Worm (Caenorhabditis elegans) whole organism, L2 larva: ENCODE data around the gene gcy-3.

Source experiments
- C34F6.9 ChIP-seq: fragments of 150-350 bp; optimal IDR thresholded peaks from 2 replicates; lab custom pipeline; 2014; ENCODE audit warnings: missing biosample characterization, missing genetic modification characterization
- F13H6.1 ChIP-seq: sonication (generic microtip); optimal IDR thresholded peaks from 2 replicates; lab custom pipeline; 2016; ENCODE audit warnings: missing genetic modification characterization, missing compliant biosample characterization
- R02D3.7 ChIP-seq: fragments of 150-350 bp; optimal IDR thresholded peaks from 2 replicates; lab custom pipeline; 2014; ENCODE audit warnings: missing biosample characterization, missing genetic modification characterization
- Y55F3AM.14 ChIP-seq: fragments of 200-800 bp; sonication (Bioruptor generic); optimal IDR thresholded peaks from 2 replicates; lab custom pipeline; 2018; ENCODE audit warnings: mild to moderate bottlenecking, missing genetic modification characterization, missing compliant biosample characterization
- ZK546.5 ChIP-seq: sonication (generic microtip); optimal IDR thresholded peaks from 2 replicates; lab custom pipeline; 2017; ENCODE audit warnings: missing biosample characterization, missing genetic modification characterization
- alr-1 ChIP-seq: fragments of 150-350 bp; optimal IDR thresholded peaks from 2 replicates; lab custom pipeline; 2014; ENCODE audit warnings: missing biosample characterization, missing genetic modification characterization
- aly-2 ChIP-seq: fragments of 150-350 bp; optimal IDR thresholded peaks from 2 replicates; lab custom pipeline; 2014; ENCODE audit warnings: missing biosample characterization, missing genetic modification characterization
- ama-1 ChIP-seq: fragments of 150-350 bp; optimal IDR thresholded peaks from 2 replicates; lab custom pipeline; 2018; ENCODE audit warnings: inconsistent platforms
- blmp-1 ChIP-seq: sonication (generic microtip); optimal IDR thresholded peaks from 2 replicates; lab custom pipeline; 2017; ENCODE audit warnings: missing genetic modification characterization, mild to moderate bottlenecking, missing compliant biosample characterization, antibody characterized with exemption, moderate library complexity; ENCODE audit not compliant: insufficient read depth
- ceh-16 ChIP-seq: fragments of 150-350 bp; optimal IDR thresholded peaks from 2 replicates; lab custom pipeline; 2014; ENCODE audit warnings: missing biosample characterization, missing genetic modification characterization
- ceh-82 ChIP-seq: fragments of 150-350 bp; optimal IDR thresholded peaks from 2 replicates; lab custom pipeline; 2014; ENCODE audit warnings: missing biosample characterization, missing genetic modification characterization
- dmd-4 ChIP-seq: sonication (generic microtip); optimal IDR thresholded peaks from 2 replicates; lab custom pipeline; 2017; ENCODE audit warnings: missing biosample characterization, missing genetic modification characterization
- egl-27 ChIP-seq: sonication (generic microtip); optimal IDR thresholded peaks from 3 replicates; lab custom pipeline; 2017; ENCODE audit warnings: missing biosample characterization, missing genetic modification reagents, missing genetic modification characterization
- elt-1 ChIP-seq: fragments of 150-350 bp; optimal IDR thresholded peaks from 2 replicates; lab custom pipeline; 2014; ENCODE audit warnings: missing biosample characterization, missing genetic modification characterization
- elt-3 ChIP-seq: sonication (generic microtip); optimal IDR thresholded peaks from 2 replicates; lab custom pipeline; 2017; ENCODE audit warnings: missing biosample characterization, missing genetic modification characterization
- fos-1 ChIP-seq: fragments of 150-350 bp; optimal IDR thresholded peaks from 2 replicates; lab custom pipeline; 2014; ENCODE audit warnings: missing biosample characterization, missing genetic modification characterization
- gmeb-1 ChIP-seq: fragments of 150-350 bp; optimal IDR thresholded peaks from 2 replicates; lab custom pipeline; 2014; ENCODE audit warnings: missing biosample characterization, missing genetic modification characterization
- lin-11 ChIP-seq: fragments of 150-350 bp; sonication (generic microtip); optimal IDR thresholded peaks from 2 replicates; lab custom pipeline; 2014; ENCODE audit warnings: missing biosample characterization, missing genetic modification characterization, inconsistent platforms, mixed read lengths
- lin-13 ChIP-seq: fragments of 150-350 bp; optimal IDR thresholded peaks from 2 replicates; lab custom pipeline; 2014; ENCODE audit warnings: missing biosample characterization, missing genetic modification reagents, missing genetic modification characterization
- lin-39 ChIP-seq: fragments of 150-350 bp; optimal IDR thresholded peaks from 2 replicates; lab custom pipeline; 2014; ENCODE audit warnings: missing biosample characterization, missing genetic modification reagents, missing genetic modification characterization
- mab-5 ChIP-seq: fragments of 150-350 bp; optimal IDR thresholded peaks from 2 replicates; lab custom pipeline; 2014; ENCODE audit warnings: missing biosample characterization, missing genetic modification characterization
- mbf-1 ChIP-seq: sonication (generic microtip); optimal IDR thresholded peaks from 2 replicates; lab custom pipeline; 2017; ENCODE audit warnings: missing biosample characterization, missing genetic modification characterization
- nhr-10 ChIP-seq: sonication (generic microtip); optimal IDR thresholded peaks from 2 replicates; lab custom pipeline; 2017; ENCODE audit warnings: missing biosample characterization, missing genetic modification characterization
- nhr-129 ChIP-seq: fragments of 150-350 bp; optimal IDR thresholded peaks from 2 replicates; lab custom pipeline; 2014; ENCODE audit warnings: missing biosample characterization, missing genetic modification characterization
- nhr-21 ChIP-seq: fragments of 150-350 bp; optimal IDR thresholded peaks from 2 replicates; lab custom pipeline; 2014; ENCODE audit warnings: missing biosample characterization, missing genetic modification characterization
- nhr-23 ChIP-seq: fragments of 150-350 bp; optimal IDR thresholded peaks from 2 replicates; lab custom pipeline; 2014; ENCODE audit warnings: missing biosample characterization, missing genetic modification reagents, missing genetic modification characterization
- nhr-25 ChIP-seq: fragments of 150-350 bp; sonication (generic microtip); optimal IDR thresholded peaks from 3 replicates; lab custom pipeline; 2014; ENCODE audit warnings: missing biosample characterization, missing genetic modification characterization
- nhr-6 ChIP-seq: fragments of 150-350 bp; optimal IDR thresholded peaks from 2 replicates; lab custom pipeline; 2014; ENCODE audit warnings: missing biosample characterization, missing genetic modification characterization
- nhr-77 ChIP-seq: fragments of 150-350 bp; optimal IDR thresholded peaks from 2 replicates; lab custom pipeline; 2014; ENCODE audit warnings: missing biosample characterization, missing genetic modification characterization
- peb-1 ChIP-seq: fragments of 150-350 bp; optimal IDR thresholded peaks from 2 replicates; lab custom pipeline; 2014; ENCODE audit warnings: missing biosample characterization, missing genetic modification characterization
- skn-1 ChIP-seq: sonication (generic microtip); optimal IDR thresholded peaks from 2 replicates; lab custom pipeline; 2017; ENCODE audit warnings: missing biosample characterization, missing genetic modification characterization
- snpc-4 ChIP-seq: fragments of 150-350 bp; optimal IDR thresholded peaks from 2 replicates; lab custom pipeline; 2014; ENCODE audit warnings: missing biosample characterization, missing genetic modification characterization
- unc-39 ChIP-seq: fragments of 150-350 bp; optimal IDR thresholded peaks from 2 replicates; lab custom pipeline; 2014; ENCODE audit warnings: missing biosample characterization, missing genetic modification characterization
- zag-1 ChIP-seq: fragments of 150-350 bp; optimal IDR thresholded peaks from 2 replicates; lab custom pipeline; 2014; ENCODE audit warnings: missing biosample characterization, missing genetic modification characterization
- ztf-11 ChIP-seq: sonication (generic microtip); optimal IDR thresholded peaks from 2 replicates; lab custom pipeline; 2017; ENCODE audit warnings: missing biosample characterization, missing genetic modification characterization
- ztf-4 ChIP-seq: fragments of 150-350 bp; optimal IDR thresholded peaks from 2 replicates; lab custom pipeline; 2014; ENCODE audit warnings: missing biosample characterization, missing genetic modification characterization

The gcy-3 gene

ce11 chrII:9551536-9551935 lies 44.5 kb upstream of the gcy-3 start, which contains the start of gene F35H8.12:
TSS of gene F35H8.12 (plus strand) at chrII:9551836.
- no peak for TF ChIP-seq lin-13 (GFP tag; lab: Kevin White, UChicago)
- no peak for TF ChIP-seq nhr-25 (tag; lab: Kevin White, UChicago)
- no peak for TF ChIP-seq elt-3 (tag; lab: Kevin White, UChicago)
- TF ChIP-seq fos-1 (tag; lab: Kevin White, UChicago), result no peak
- no peak for TF ChIP-seq dmd-4 (tag; lab: Kevin White, UChicago)
- no peak for TF ChIP-seq nhr-23
- no peak for TF ChIP-seq alr-1 (tag; lab: Kevin White, UChicago)
- no peak for TF ChIP-seq ama-1 (lab: Kevin White, UChicago)
- TF ChIP-seq nhr-6 (tag; lab: Kevin White, UChicago), result no peak
- TF ChIP-seq skn-1 (tag; lab: Kevin White, UChicago), result no peak
- TF ChIP-seq zag-1 (tag; lab: Kevin White, UChicago), result no peak
- no peak for TF ChIP-seq Y55F3AM.14 (GFP tag; lab: Kevin White, UChicago)
- TF ChIP-seq peb-1 (tag; lab: Kevin White, UChicago), result no peak
- no peak for TF ChIP-seq egl-27 (tag; lab: Kevin White, UChicago)
- no peak for TF ChIP-seq ceh-82 (tag; lab: Kevin White, UChicago)
- no peak for TF ChIP-seq F13H6.1 (tag; lab: Kevin White, UChicago)
- TF ChIP-seq nhr-21 (tag; lab: Kevin White, UChicago), result no peak
- no peak for TF ChIP-seq elt-1 (tag; lab: Kevin White, UChicago)
- no peak for TF ChIP-seq R02D3.7 (tag; lab: Kevin White, UChicago)

ce11 chrII:9550718-9551117 lies 43.6 kb upstream of the gcy-3 start, which contains the start of gene sra-6:
TSS of gene sra-6 (minus strand) at chrII:9550818.
- TF ChIP-seq lin-13 (GFP tag; lab: Kevin White, UChicago) (no peak), skn-1 (tag; lab: Kevin White, UChicago) (no peak), ceh-16 (no peak), nhr-129 (tag; lab: Kevin White, UChicago) (no peak), elt-1 (tag; lab: Kevin White, UChicago) (no peak), nhr-10 (tag; lab: Kevin White, UChicago) (no peak)

DNA sequence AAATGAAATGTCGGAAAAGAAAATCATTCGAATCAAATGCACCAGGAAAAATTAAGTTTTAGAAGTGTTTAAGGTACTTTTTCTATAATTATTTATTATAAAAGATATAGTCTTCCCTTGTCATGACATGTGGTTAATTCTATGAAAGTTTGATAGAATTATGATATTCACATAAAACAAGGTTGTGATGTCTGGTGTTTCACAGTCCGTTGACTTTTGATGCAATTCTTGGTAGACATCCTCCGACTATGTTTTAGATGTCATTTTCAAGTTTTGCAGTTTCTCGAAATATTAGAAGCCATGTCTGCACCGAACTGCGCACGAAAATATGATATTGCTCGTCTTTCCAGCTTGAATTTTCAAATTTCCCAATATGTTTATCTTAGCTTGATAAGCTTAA lies 37.3 kb upstream of the gcy-3 start, which contains the start of gene sra-7:
TSS of gene sra-7 (plus strand) at position 301 of the 400 bp plus-strand sequence.
- TF ChIP-seq nhr-25 (tag; lab: Kevin White, UChicago) (no peak), aly-2 (tag; lab: Kevin White, UChicago) (no peak), egl-27 (tag; lab: Kevin White, UChicago) (no peak), ZK546.5 (tag; lab: Kevin White, UChicago) (no peak), alr-1 (tag; lab: Kevin White, UChicago) (no peak), lin-11 (tag; lab: Kevin White, UChicago) (no peak), C34F6.9 (tag; lab: Kevin White, UChicago) (no peak), nhr-6 (tag; lab: Kevin White, UChicago) (no peak), ceh-16 (no peak), ama-1 (lab: Kevin White, UChicago) (no peak), nhr-10 (tag; lab: Kevin White, UChicago) (no peak), mab-5 (tag; lab: Kevin White, UChicago) (no peak), ztf-11 (no peak), ceh-82 (tag; lab: Kevin White, UChicago) (no peak), dmd-4 (tag; lab: Kevin White, UChicago) (no peak), gmeb-1 (tag; lab: Kevin White, UChicago) (no peak), nhr-77 (no peak), snpc-4 (tag; lab: Kevin White, UChicago) (no peak), nhr-129 (tag; lab: Kevin White, UChicago) (no peak), elt-3 (tag; lab: Kevin White, UChicago) (no peak)

DNA sequence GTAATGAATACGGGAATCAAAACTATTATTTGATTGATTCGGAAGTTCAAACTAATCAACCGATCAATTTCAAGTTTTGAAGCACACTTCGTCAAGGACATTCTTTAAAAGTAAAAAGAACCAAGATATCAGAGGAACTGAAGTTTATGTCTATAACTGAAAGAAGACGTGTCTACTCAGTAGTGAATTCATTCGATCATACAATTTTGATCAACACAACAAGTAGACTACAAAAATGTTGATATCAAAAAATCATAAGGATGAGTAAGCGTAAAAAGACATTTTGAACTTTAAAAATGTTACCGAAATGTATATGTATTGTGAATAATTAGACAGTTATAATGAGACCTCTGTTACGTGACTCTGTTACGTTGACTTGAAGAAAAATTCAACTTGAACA lies 35.7 kb upstream of the gcy-3 start, which contains the start of gene sra-4:
TSS of gene sra-4 (minus strand) at position 101 of the 400 bp plus-strand sequence.
- no peak for TF ChIP-seq ceh-82 (tag; lab: Kevin White, UChicago)
- TF ChIP-seq ztf-11, result no peak
- no peak for TF ChIP-seq elt-3 (tag; lab: Kevin White, UChicago)
- TF ChIP-seq lin-11 (tag; lab: Kevin White, UChicago), result no peak
- no peak for TF ChIP-seq egl-27 (tag; lab: Kevin White, UChicago)
- no peak for TF ChIP-seq mab-5 (tag; lab: Kevin White, UChicago)
- TF ChIP-seq snpc-4 (tag; lab: Kevin White, UChicago), result no peak
- TF ChIP-seq nhr-10 (tag; lab: Kevin White, UChicago), result no peak
- TF ChIP-seq unc-39 (tag; lab: Kevin White, UChicago), result no peak
- TF ChIP-seq ztf-4 (tag; lab: Kevin White, UChicago), result no peak
- no peak for TF ChIP-seq blmp-1 (tag; lab: Kevin White, UChicago)
- no peak for TF ChIP-seq ZK546.5 (tag; lab: Kevin White, UChicago)
- no peak for TF ChIP-seq lin-39 (tag; lab: Kevin White, UChicago)
- TF ChIP-seq alr-1 (tag; lab: Kevin White, UChicago), result no peak
- TF ChIP-seq Y55F3AM.14 (GFP tag; lab: Kevin White, UChicago), result no peak
- no peak for TF ChIP-seq mbf-1
- TF ChIP-seq fos-1 (tag; lab: Kevin White, UChicago), result no peak
